Fruit fly (Drosophila melanogaster): Measurements from ENCODE around the gene unc-4.

DNA sequence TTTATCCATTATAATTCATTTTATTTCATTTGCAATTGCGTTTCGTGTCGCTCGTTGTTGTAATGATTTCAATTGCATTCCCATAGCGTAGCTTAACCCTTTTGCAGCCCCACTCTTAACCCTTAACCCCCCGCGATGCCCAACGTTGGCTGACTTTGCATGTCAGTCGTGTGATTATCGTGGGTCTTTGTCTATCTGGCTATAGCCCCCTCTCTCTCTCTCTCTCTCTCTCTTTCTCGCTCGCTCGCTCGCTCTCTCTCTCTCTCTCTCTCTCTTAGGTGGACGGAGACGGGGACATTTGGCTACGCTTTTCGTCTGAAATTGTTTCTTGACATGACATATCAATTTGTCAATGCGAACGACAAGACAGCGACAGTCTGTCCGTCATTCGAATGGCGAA lies 43.8 kb downstream of the unc-4 start:
- no peak for TF ChIP-seq CG14711 (tag; optimal IDR thresholded peaks at IDR 0.05)
- no peak for TF ChIP-seq Crg-1 (GFP tag; optimal IDR thresholded peaks at IDR 0.05)
- TF ChIP-seq kay (GFP tag; ENCODE audit: borderline replicate concordance): no peak
- TF ChIP-seq CG1620 (GFP tag; optimal IDR thresholded peaks at IDR 0.05): no peak
- TF ChIP-seq CG7101 (tag; optimal IDR thresholded peaks at IDR 0.05): no peak
- TF ChIP-seq CG7045 (GFP tag; optimal IDR thresholded peaks at IDR 0.05): no peak
- TF ChIP-seq Hr96 (GFP tag; optimal IDR thresholded peaks at IDR 0.05): no peak
- no peak for TF ChIP-seq Mnt (GFP tag; optimal IDR thresholded peaks at IDR 0.05)

Data from whole organism, adult.